Worm (Caenorhabditis elegans): ENCODE results near the gene lips-13.

The lips-13 gene

ce11 chrII:1157135-1157534 is 39.3 kb upstream of the lips-13 start:
- no peak for TF ChIP-seq tra-1 (GFP tag; IDR thresholded peaks at IDR 0.05)
- TF ChIP-seq zfp-2 (tag; optimal IDR thresholded peaks at IDR 0.05): peak; percentile 59
- no peak for TF ChIP-seq zag-1 (tag; optimal IDR thresholded peaks at IDR 0.05)
- no peak for TF ChIP-seq hif-1 (tag; optimal IDR thresholded peaks at IDR 0.05)
- TF ChIP-seq nhr-76 (tag; optimal IDR thresholded peaks at IDR 0.05): no peak
- no peak for TF ChIP-seq ama-1 (optimal IDR thresholded peaks at IDR 0.05)
- TF ChIP-seq ceh-44 (GFP tag; IDR thresholded peaks at IDR 0.05): no peak
- peak; percentile 77 for TF ChIP-seq aha-1 (tag)

ce11 chrII:1153299-1153698 is 35.5 kb upstream of the lips-13 start:
- TF ChIP-seq nhr-237 (tag; optimal IDR thresholded peaks at IDR 0.05) (no peak), lin-38 (GFP tag; IDR thresholded peaks at IDR 0.05) (peak; percentile 55), Y48G9A.11 (GFP tag; IDR thresholded peaks at IDR 0.05) (peak; percentile 8; the same call in 1 of the 2 replicates)

ce11 chrII:1152732-1153131 is 34.9 kb upstream of the lips-13 start:
- TF ChIP-seq tra-1 (GFP tag; IDR thresholded peaks at IDR 0.05) (peak; percentile 54; the same call in 1 of the 2 replicates), mep-1 (tag; optimal IDR thresholded peaks at IDR 0.05) (peak; percentile 25), mdl-1 (tag; optimal IDR thresholded peaks at IDR 0.05) (no peak), dmd-6 (GFP tag; IDR thresholded peaks at IDR 0.05) (peak; percentile 43; the same call in 1 of the 2 replicates), lsy-2 (tag; optimal IDR thresholded peaks at IDR 0.05) (no peak), vab-7 (GFP tag; IDR thresholded peaks at IDR 0.05) (no peak), unc-39 (tag; optimal IDR thresholded peaks at IDR 0.05) (no peak), lin-38 (GFP tag; IDR thresholded peaks at IDR 0.05) (peak; percentile 19; the same call in 1 of the 2 replicates), zfp-3 (GFP tag; conservative IDR thresholded peaks at IDR 0.05) (peak; percentile 59; the same call in 1 of the 2 replicates), ceh-32 (tag; optimal IDR thresholded peaks at IDR 0.05; ENCODE audit: poor library complexity) (no peak), egl-27 (tag; optimal IDR thresholded peaks at IDR 0.05) (no peak), ama-1 (optimal IDR thresholded peaks at IDR 0.05) (peak; percentile 30), lin-15B (tag; optimal IDR thresholded peaks at IDR 0.05) (no peak), D1046.2 (GFP tag; IDR thresholded peaks at IDR 0.05) (peak; percentile 58; the same call in 1 of the 2 replicates), ceh-28 (tag; optimal IDR thresholded peaks at IDR 0.05) (no peak), madf-5 (GFP tag; IDR thresholded peaks at IDR 0.05) (peak in 1 of 2 experiments; percentile 24; a peak in 1 of 4 replicates)

- TF ChIP-seq egl-27 (tag; optimal IDR thresholded peaks at IDR 0.05) (no peak), pha-4 (GFP tag; IDR thresholded peaks at IDR 0.05) (0 out of 2 replicates have a peak, but pooled peaks have one; percentile 21), pha-4 (tag; optimal IDR thresholded peaks at IDR 0.05) (no peak), aha-1 (tag) (peak; percentile 75), unc-62 (GFP tag; optimal IDR thresholded peaks at IDR 0.05 in 1 of 2) (peak in 1 of 2 experiments; percentile 64), unc-62 (tag; optimal IDR thresholded peaks at IDR 0.05) (no peak), skn-1 (tag; optimal IDR thresholded peaks at IDR 0.05) (no peak), zip-11 (GFP tag; IDR thresholded peaks at IDR 0.05) (no peak)
Measured at ce11 chrII:1151810-1152209, 34.0 kb upstream of the lips-13 start.

- TF ChIP-seq F44E2.7 (GFP tag; IDR thresholded peaks at IDR 0.05) (no peak), aly-2 (tag; optimal IDR thresholded peaks at IDR 0.05) (peak; percentile 16), cey-2 (tag; optimal IDR thresholded peaks at IDR 0.05; ENCODE audit: borderline replicate concordance, insufficient read depth) (no peak), set-16 (GFP tag; IDR thresholded peaks at IDR 0.05) (peak; percentile 50; the same call in 1 of the 2 replicates), mxl-3 (GFP tag; optimal IDR thresholded peaks at IDR 0.05) (no peak)
Measured at ce11 chrII:1149390-1149789, 31.5 kb upstream of the lips-13 start.

All from whole organism, L4 larva.